Worm (Caenorhabditis elegans): Measurements from ENCODE around the gene C17C3.15.

The C17C3.15 gene

DNA sequence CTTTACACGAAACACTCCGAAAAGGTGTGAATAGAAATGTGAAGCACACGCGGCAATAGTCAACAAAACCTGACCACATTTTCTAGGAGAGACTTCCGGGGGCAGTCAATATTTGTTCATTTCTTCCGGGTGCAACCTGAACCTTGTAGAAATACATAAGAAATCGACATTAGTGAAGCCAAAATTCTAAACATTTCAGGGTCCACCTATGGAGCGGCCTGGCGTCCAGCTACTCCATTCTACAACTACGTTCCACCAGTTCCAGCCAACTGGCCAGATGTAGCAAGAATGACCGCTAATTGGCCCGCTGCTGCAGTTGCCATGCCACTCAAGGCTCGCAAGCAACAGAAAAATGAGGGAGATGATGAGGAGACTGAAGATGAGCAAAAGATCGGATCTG lies 8.8 kb downstream of the C17C3.15 start:
- TF ChIP-seq gmeb-2 (tag; optimal IDR thresholded peaks at IDR 0.05), result no peak
- TF ChIP-seq ceh-24 (tag; optimal IDR thresholded peaks at IDR 0.05), result no peak
- no peak for TF ChIP-seq ceh-34 (tag; optimal IDR thresholded peaks at IDR 0.05)
- TF ChIP-seq ceh-2 (tag; optimal IDR thresholded peaks at IDR 0.05), result no peak
- TF ChIP-seq sox-2 (GFP tag; IDR thresholded peaks at IDR 0.05), result no peak
- no peak for TF ChIP-seq C38D4.7 (GFP tag; optimal IDR thresholded peaks at IDR 0.05)
- no peak for TF ChIP-seq unc-86 (tag; optimal IDR thresholded peaks at IDR 0.05)
- TF ChIP-seq pag-3 (tag; optimal IDR thresholded peaks at IDR 0.05; ENCODE audit: borderline replicate concordance), result no peak
- TF ChIP-seq ceh-19 (GFP tag; optimal IDR thresholded peaks at IDR 0.05), result no peak
- TF ChIP-seq K02D7.2 (tag; optimal IDR thresholded peaks at IDR 0.05), result no peak
- TF ChIP-seq ztf-16 (tag; optimal IDR thresholded peaks at IDR 0.05), result no peak
- no peak for TF ChIP-seq ttx-3 (tag; optimal IDR thresholded peaks at IDR 0.05)
- TF ChIP-seq C08G9.2 (tag; optimal IDR thresholded peaks at IDR 0.05), result no peak
- no peak for TF ChIP-seq tbx-2 (tag; optimal IDR thresholded peaks at IDR 0.05)
- no peak for TF ChIP-seq F13H6.1 (tag; optimal IDR thresholded peaks at IDR 0.05)
- no peak for TF ChIP-seq ref-2 (tag; optimal IDR thresholded peaks at IDR 0.05)
- TF ChIP-seq fkh-6 (tag; optimal IDR thresholded peaks at IDR 0.05), result no peak
- TF ChIP-seq ceh-31 (tag; optimal IDR thresholded peaks at IDR 0.05), result no peak
- TF ChIP-seq madf-2 (tag; optimal IDR thresholded peaks at IDR 0.05), result no peak

DNA sequence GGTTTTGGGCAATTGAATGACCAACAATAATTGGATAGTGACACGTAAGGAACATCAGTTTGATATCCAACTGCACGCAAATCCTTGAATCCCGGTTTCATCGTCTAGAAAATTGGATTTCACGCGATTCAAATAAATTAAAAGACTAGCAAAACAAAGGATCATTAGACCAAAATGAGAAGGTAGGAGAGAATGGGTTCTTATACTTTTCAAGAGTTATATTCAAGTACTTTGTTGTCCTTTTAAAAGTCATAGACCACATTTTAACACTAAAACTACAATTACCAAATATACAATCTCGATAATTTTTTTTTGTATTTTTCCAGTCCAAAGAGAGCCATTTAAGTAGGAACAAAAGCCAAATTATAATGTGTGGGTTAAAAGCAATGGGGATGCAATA lies 11.9 kb downstream of the C17C3.15 start, which contains the start of gene T25E4.2:
T25E4.2 (minus strand) TSS at position 101 of the 400 bp plus-strand sequence.
- no peak for TF ChIP-seq ceh-14 (tag; optimal IDR thresholded peaks at IDR 0.05)
- no peak for TF ChIP-seq madf-2 (tag; optimal IDR thresholded peaks at IDR 0.05)
- no peak for TF ChIP-seq ceh-6 (GFP tag; optimal IDR thresholded peaks at IDR 0.05)
- TF ChIP-seq ceh-48 (tag; optimal IDR thresholded peaks at IDR 0.05), result no peak
- no peak for TF ChIP-seq ceh-22 (tag; optimal IDR thresholded peaks at IDR 0.05)

DNA sequence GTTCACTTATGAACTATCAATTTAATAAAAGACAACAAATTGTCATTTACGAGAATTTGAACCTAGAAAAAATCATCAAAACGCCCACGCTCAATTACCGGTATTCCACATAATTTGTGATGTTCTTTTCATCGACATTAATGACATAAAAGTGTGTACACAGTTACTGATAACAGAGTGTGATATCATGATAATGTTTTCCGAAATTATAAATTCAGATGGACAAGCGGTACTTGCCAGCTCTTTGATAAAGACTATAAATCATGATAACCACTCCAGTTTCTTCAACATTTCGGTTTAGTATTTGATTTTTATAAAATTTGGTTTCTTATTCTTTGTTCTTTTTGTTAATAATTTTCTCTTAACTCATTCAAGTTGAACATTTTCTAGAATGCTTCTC lies 15.3 kb downstream of the C17C3.15 start, which contains the start of gene lys-8:
lys-8 (plus strand) TSS at position 391 of the 400 bp plus-strand sequence.
- TF ChIP-seq hlh-8 (tag; optimal IDR thresholded peaks at IDR 0.05) (no peak), tbx-7 (tag; optimal IDR thresholded peaks at IDR 0.05) (no peak), che-1 (tag; optimal IDR thresholded peaks at IDR 0.05) (no peak), elt-2 (tag; optimal IDR thresholded peaks at IDR 0.05) (peak; percentile 98), ceh-19 (GFP tag; optimal IDR thresholded peaks at IDR 0.05) (no peak)

DNA sequence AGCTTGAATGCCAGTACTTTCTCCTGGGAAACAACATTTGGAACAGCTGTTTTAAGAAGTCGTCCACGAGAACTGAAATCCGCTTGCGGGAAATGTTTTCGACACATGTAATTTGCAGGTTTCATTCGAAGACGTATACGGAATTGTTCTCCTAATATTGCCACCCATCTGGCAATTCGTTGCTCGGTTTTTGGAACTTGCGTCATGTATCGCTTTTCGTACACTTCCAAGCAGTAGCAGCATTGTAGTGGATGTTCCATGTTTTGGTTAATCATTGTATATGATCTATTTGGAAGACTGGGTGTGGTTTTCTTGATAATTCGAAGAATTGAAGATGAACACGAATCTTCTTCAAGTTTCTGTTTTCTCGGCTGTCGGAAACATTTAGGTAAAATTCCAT lies 17.3 kb downstream of the C17C3.15 start:
- TF ChIP-seq fkh-10 (GFP tag; optimal IDR thresholded peaks at IDR 0.05) (no peak), syd-9 (tag; optimal IDR thresholded peaks at IDR 0.05) (no peak), K09A11.1 (tag; optimal IDR thresholded peaks at IDR 0.05; ENCODE audit: insufficient read depth) (no peak), hlh-15 (tag; optimal IDR thresholded peaks at IDR 0.05) (no peak)

DNA sequence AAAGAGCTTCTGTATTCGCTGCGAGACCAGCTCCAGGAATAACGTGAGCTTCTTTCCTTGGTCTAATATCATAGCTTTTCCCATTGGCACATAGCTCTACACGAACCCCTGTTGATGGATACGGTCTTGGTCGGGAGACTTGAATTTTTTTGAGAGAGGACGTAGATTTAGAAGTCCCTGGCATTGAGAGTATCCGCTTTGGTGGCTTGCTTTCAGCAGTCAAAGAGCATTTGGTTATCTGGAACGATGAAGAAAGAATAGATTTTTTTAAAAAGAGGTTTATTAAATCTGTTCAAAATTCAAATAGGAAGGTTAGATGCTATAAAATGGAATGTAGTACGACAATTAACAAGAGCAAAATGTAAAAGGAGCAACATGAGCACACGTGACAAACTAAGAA lies 19.2 kb downstream of the C17C3.15 start, which contains the start of gene C17G10.13:
C17G10.13 (minus strand) TSS at position 101 of the 400 bp plus-strand sequence.
- TF ChIP-seq sdc-2 (tag; optimal IDR thresholded peaks at IDR 0.05) (no peak), dmd-4 (tag; optimal IDR thresholded peaks at IDR 0.05; ENCODE audit: borderline replicate concordance) (no peak), ceh-22 (tag; optimal IDR thresholded peaks at IDR 0.05) (no peak), nhr-11 (tag; optimal IDR thresholded peaks at IDR 0.05) (no peak), ama-1 (optimal IDR thresholded peaks at IDR 0.05) (no peak), hlh-13 (GFP tag; optimal IDR thresholded peaks at IDR 0.05) (no peak), K02D7.2 (tag; optimal IDR thresholded peaks at IDR 0.05) (no peak), F13H6.1 (tag; optimal IDR thresholded peaks at IDR 0.05) (no peak), zip-5 (tag; optimal IDR thresholded peaks at IDR 0.05) (no peak), rnt-1 (tag; optimal IDR thresholded peaks at IDR 0.05) (no peak), lim-6 (tag; optimal IDR thresholded peaks at IDR 0.05) (no peak)

All from whole organism, late embryonic.